Worm (Caenorhabditis elegans) whole organism, late embryonic: ENCODE measurements around the gene C38D4.10.

Experiments used
- ama-1 ChIP-seq: fragments of 150-350 bp; optimal IDR thresholded peaks from 2 replicates; lab custom pipeline; 2014
- elt-2 ChIP-seq: sonication (generic microtip); optimal IDR thresholded peaks from 2 replicates; lab custom pipeline; 2016; ENCODE audit warnings: missing genetic modification reagents, missing genetic modification characterization, missing compliant biosample characterization
- fkh-10 ChIP-seq: fragments of 150-350 bp; optimal IDR thresholded peaks from 2 replicates; lab custom pipeline; 2014; ENCODE audit warnings: missing biosample characterization, missing genetic modification reagents, missing genetic modification characterization
- hlh-13 ChIP-seq: fragments of 200-800 bp; sonication (Bioruptor generic); optimal IDR thresholded peaks from 2 replicates; lab custom pipeline; 2018; ENCODE audit warnings: mild to moderate bottlenecking, missing genetic modification characterization, missing compliant biosample characterization
- nhr-11 ChIP-seq: fragments of 150-350 bp; optimal IDR thresholded peaks from 2 replicates; lab custom pipeline; 2014; ENCODE audit warnings: missing biosample characterization, missing genetic modification characterization
- nhr-232 ChIP-seq: sonication (generic microtip); optimal IDR thresholded peaks from 2 replicates; lab custom pipeline; 2016; ENCODE audit warnings: missing genetic modification characterization, missing compliant biosample characterization
- npax-4 ChIP-seq: sonication (generic microtip); optimal IDR thresholded peaks from 2 replicates; lab custom pipeline; 2016; ENCODE audit warnings: missing genetic modification characterization, missing compliant biosample characterization
- pag-3 ChIP-seq: sonication (generic microtip); optimal IDR thresholded peaks from 2 replicates; lab custom pipeline; 2016; ENCODE audit warnings: missing compliant biosample characterization, missing genetic modification characterization, borderline replicate concordance
- pha-4 ChIP-seq: fragments of 150-350 bp; optimal IDR thresholded peaks from 2 replicates; lab custom pipeline; 2018; ENCODE audit warnings: missing biosample characterization, missing genetic modification reagents, missing genetic modification characterization
- pqm-1 ChIP-seq: sonication (generic microtip); optimal IDR thresholded peaks from 2 replicates; lab custom pipeline; 2016; ENCODE audit warnings: missing genetic modification characterization, missing compliant biosample characterization
- ref-2 ChIP-seq: sonication (generic microtip); optimal IDR thresholded peaks from 2 replicates; lab custom pipeline; 2016; ENCODE audit warnings: missing genetic modification characterization, missing compliant biosample characterization
- tbx-2 ChIP-seq: sonication (generic microtip); optimal IDR thresholded peaks from 2 replicates; lab custom pipeline; 2016; ENCODE audit warnings: missing genetic modification characterization, missing compliant biosample characterization
- unc-42 ChIP-seq: sonication (generic microtip); optimal IDR thresholded peaks from 2 replicates; lab custom pipeline; 2016; ENCODE audit warnings: missing genotype, missing genetic modification characterization, missing compliant biosample characterization

DNA sequence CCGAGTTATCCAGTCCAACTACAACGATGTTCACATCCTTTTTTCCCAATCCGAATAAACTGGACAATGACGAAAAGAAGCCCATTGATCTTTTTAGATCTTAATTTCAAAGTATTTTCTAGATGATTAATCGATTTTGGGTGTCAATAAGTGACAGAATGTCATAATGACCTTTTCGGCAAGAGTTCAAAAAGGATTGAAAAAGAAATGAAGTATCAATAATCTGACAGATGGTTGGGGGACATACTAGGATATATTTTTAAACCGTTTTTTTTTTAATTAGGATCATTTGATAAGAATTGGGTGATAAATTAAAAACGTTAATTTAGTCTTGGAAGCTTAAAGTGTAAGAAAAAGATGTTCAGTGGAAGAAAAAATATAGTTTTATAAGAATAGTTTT is 32.4 kb downstream of the C38D4.10 start, which contains the start of gene arl-6:
- TF ChIP-seq pha-4 (tag; lab: Kevin White, UChicago): no peak
- no peak for TF ChIP-seq tbx-2 (tag; lab: Kevin White, UChicago)
- TF ChIP-seq unc-42 (tag; lab: Kevin White, UChicago): no peak
- TF ChIP-seq nhr-232 (tag; lab: Kevin White, UChicago): no peak
- no peak for TF ChIP-seq ref-2 (tag; lab: Kevin White, UChicago)
- TF ChIP-seq fkh-10 (GFP tag; lab: Kevin White, UChicago): no peak
- no peak for TF ChIP-seq npax-4 (tag; lab: Kevin White, UChicago)
- TF ChIP-seq pag-3: no peak
- no peak for TF ChIP-seq pqm-1
- no peak for TF ChIP-seq hlh-13 (GFP tag; lab: Kevin White, UChicago)
- no peak for TF ChIP-seq elt-2 (tag; lab: Kevin White, UChicago)
- TF ChIP-seq ama-1: no peak
- TF ChIP-seq nhr-11 (tag; lab: Kevin White, UChicago): no peak
